Fruit fly (Drosophila melanogaster) whole organism, prepupa: ENCODE measurements around the gene CG2875.
A peak's percentile ranks its signal among the peaks of the same experiment; 100 is the strongest.

ENCODE experiments used
- CG16779 ChIP-seq: fragments of 200-800 bp; sonication (Bioruptor generic); optimal IDR thresholded peaks from 3 replicates; lab custom pipeline; 2017; ENCODE audit warnings: missing biosample characterization, mild to moderate bottlenecking, missing genetic modification characterization
- CG4318 ChIP-seq: fragments of 200-800 bp; sonication (Bioruptor generic); optimal IDR thresholded peaks from 3 replicates; lab custom pipeline; 2017; ENCODE audit warnings: missing biosample characterization, mild to moderate bottlenecking, missing genetic modification characterization
- CG6808 ChIP-seq: fragments of 200-800 bp; sonication (Bioruptor generic); optimal IDR thresholded peaks from 3 replicates; lab custom pipeline; 2017; ENCODE audit warnings: missing biosample characterization, missing genetic modification characterization, mild to moderate bottlenecking, moderate library complexity, missing genetic modification reagents
- Eip75B ChIP-seq: fragments of 200-800 bp; sonication (Bioruptor generic); optimal IDR thresholded peaks from 3 replicates; lab custom pipeline; 2016; ENCODE audit warnings: missing biosample characterization, missing genetic modification characterization

- no peak for TF ChIP-seq CG16779 (tag; lab: Kevin White, UChicago)
- TF ChIP-seq CG6808 (GFP tag; lab: Kevin White, UChicago) = no peak
- TF ChIP-seq CG4318 (GFP tag; lab: Kevin White, UChicago) = no peak
- peak; percentile 13 for TF ChIP-seq Eip75B
Observed at dm6 chrX:3538775-3539174, 34.6 kb downstream of the CG2875 start.
